Fruit fly (Drosophila melanogaster): ENCODE results near the gene CG6325.

The CG6325 gene

DNA sequence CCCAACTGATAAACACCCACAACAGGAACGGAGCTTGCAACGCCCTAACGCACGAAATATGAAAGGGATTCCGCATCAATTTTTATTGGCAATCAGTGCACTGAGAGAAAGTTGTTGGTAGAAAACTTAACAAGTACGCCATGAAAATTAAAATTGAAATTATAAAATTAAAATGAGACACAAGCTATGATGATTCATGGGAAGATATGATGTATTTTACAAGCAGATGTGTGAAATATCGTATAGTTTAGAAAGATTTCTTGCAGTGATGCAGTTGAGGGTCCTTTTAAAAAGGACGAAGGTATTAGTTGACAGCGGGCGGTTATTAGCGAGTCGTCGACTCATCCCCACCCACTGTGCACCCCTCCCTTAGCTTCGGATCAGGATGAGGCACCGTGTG, 36.6 kb downstream of the CG6325 start:
- no peak for TF ChIP-seq CG17801 (GFP tag; optimal IDR thresholded peaks at IDR 0.05; ENCODE audit: partially characterized antibody)

DNA sequence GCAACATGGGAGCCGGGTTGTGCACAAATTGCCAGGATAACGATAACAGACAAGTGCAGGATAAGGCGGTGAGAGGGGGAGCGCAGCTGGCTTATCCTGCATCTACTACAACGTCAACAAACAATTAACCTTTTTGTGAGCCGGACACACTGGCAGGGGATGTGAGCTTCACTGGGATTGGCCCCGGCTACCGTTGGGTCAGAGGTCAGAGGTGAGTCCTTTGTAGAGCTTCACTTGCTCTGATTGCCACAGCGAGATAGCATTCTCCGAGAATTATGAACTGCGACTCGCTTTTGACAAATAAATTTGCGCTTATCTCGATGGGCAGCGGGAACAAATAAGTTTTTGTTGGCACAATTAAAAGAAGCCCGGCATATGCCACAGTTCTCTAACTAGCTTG, 37.3 kb downstream of the CG6325 start:
- TF ChIP-seq CG17801 (GFP tag; optimal IDR thresholded peaks at IDR 0.05; ENCODE audit: partially characterized antibody), result no peak

DNA sequence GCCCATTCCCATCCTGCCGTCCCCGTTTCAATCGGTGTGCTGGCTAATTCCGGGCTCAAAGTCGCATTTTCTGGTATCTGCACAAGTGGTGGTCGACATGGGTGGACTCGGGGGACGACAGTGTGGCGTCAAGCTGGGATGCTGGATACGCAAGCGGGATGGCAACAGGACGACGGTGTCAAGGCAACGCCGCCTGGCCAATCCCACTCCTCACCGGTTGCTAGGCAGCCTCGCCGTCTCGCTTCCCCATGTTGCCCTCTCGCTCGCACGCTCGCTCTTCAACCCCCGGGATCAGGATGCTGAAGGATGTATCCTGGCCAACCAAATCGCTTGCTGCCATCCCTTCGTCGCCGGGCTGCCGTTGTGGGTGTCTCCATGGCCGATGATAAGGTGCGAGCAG, 38.8 kb downstream of the CG6325 start:
- TF ChIP-seq CG17801 (GFP tag; optimal IDR thresholded peaks at IDR 0.05; ENCODE audit: partially characterized antibody), result no peak

DNA sequence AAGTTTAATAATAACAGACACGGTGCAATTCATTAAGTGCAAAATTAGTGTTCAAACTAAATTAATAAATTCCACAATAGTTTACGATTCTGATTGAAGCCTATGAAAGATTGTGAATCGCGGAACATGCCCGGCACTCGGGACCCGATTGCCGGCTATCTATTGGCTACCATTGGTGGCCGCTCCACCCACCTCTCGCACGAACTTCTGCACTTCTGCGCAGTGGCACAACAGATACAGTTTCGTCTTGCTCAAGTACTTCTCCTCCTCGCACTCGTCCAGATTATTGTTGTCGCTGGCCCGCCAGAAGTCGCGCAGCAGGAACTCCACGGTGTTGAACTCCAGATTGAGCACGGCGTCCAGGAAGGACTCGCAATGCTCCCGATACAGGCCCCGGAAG, 42.8 kb downstream of the CG6325 start:
- TF ChIP-seq CG17801 (GFP tag; optimal IDR thresholded peaks at IDR 0.05; ENCODE audit: partially characterized antibody), result no peak

DNA sequence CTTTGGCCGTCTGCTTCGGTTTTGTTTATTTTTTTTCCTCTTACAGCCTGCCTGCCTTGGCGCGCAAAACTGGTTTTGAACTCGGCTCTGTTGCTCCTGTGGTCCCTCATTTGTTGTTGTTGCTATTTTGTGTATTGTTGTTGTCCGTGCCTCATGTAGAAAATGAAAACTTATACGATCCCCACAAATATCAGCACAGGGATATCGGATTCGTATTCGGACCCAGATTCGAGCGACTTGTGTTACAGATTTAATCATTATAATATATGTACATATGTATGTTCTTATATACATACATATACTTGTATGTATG, 49.8 kb downstream of the CG6325 start:
- no peak for TF ChIP-seq CG17801 (GFP tag; optimal IDR thresholded peaks at IDR 0.05; ENCODE audit: partially characterized antibody)

DNA sequence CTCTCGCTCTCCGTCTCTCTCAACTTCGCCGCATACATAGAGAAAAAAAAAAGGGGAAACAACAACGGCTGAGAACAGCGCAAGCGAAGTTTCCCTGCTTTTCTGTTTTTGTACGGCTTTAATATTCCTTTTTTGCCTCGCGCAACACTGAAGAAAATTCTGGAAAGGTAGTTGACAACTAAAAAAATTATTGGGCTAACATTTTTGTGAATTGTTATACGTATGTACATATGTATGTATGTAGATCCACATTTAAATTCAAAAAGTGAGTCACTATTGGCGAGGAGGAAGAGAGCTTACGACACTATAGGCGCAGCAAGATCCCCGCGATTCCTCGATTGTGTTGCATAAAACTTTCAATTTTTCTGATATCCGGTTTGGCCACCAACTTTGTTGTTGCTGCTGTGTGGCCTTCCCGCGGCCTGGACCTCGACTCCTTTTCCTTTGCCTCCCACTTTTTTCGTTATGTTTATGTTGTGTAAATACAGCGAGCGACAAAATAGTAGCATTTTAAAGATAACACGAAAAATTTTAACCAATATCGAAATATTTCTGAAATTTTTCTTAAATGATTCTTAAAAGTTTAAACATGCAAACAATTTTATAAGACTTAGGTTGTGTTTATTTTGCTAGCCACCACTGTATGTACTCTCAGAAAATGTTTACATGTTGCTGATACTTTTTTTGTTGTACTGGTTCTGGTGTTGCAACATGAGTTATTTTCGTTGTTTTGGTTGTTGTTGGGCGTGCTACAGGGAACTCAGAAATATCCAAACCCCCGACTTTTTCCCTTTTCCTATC, 50.3 kb downstream of the CG6325 start:
- no peak for TF ChIP-seq CG17801 (GFP tag; optimal IDR thresholded peaks at IDR 0.05; ENCODE audit: partially characterized antibody)

DNA sequence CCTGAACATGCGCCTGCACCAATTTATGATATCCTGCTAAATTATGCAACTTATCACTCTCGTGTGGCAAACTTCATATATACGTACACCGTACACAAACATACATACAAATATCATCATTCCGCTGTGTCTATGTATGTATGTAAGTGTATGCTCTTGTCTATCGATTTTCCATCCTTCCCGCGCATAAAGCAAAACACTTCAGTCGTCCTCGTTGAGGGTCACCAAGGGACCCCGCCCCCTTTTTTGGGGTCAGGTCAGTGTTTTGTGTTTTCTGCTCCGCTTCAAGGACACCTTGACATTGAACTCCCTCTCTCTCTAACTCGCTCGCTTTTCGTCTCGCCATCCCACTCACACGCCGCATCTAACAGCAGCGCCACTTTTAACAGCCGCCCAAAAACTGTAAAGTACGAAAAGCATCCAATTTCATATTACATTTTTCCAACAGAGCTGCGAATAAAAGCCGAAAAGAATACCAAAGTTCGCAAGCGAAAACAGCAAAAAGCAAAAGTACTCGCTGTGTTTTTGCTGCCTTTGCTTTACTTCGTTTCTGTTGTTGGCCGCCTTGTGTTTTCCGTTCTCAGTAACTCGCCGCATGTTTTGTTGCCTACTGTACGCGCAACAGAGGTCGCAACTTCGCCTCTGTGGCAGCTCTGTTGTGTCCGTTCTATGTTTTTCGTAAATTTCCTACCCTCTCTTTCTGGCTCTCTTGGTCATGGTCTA, 51.1 kb downstream of the CG6325 start:
- no peak for TF ChIP-seq CG17801 (GFP tag; optimal IDR thresholded peaks at IDR 0.05; ENCODE audit: partially characterized antibody)

DNA sequence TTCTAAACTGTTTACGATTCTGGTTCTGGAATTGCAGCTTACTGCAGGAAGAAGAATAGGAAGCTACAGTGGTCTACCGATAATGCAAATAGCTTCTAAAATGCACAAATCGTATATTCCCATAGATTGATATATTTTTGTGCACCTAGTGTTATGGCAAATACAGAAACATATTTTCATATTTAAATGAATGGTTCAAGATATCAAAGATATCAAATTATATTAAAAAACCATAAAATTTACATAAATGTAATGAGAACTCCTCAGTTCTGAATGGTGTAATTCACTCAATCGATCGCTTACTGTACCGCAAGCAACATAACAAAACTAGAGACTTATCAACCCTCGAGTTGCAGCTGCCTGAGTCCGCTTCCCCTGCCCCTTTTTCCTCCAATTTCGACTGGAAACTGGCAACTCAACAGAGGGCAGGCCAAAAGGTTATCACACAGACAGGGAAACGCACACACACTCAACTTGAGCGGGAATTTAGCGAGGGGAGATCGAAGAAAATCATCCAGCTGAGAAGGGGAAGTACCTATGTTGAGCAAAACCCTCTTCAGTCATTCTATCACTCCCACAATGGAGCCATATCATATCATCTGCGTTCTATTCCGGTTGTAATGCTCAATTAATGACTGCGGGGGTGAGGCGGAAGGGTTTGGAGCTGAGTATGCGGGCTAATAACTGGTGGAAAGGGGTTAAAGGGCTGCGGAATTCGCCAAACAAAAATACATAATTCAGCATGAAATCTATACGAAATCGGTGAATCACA, 53.0 kb downstream of the CG6325 start:
- no peak for TF ChIP-seq CG17801 (GFP tag; optimal IDR thresholded peaks at IDR 0.05; ENCODE audit: partially characterized antibody)

All from ovary, adult (tissue).